Worm (Caenorhabditis elegans) whole organism, L2 larva: ENCODE data around the gene trpp-3.

Experiments
- ama-1 ChIP-seq: fragments of 150-350 bp; optimal IDR thresholded peaks from 2 replicates; lab custom pipeline; 2018; ENCODE audit warnings: inconsistent platforms
- lin-39 ChIP-seq: fragments of 150-350 bp; optimal IDR thresholded peaks from 2 replicates; lab custom pipeline; 2014; ENCODE audit warnings: missing biosample characterization, missing genetic modification reagents, missing genetic modification characterization
- skn-1 ChIP-seq: sonication (generic microtip); optimal IDR thresholded peaks from 2 replicates; lab custom pipeline; 2017; ENCODE audit warnings: missing biosample characterization, missing genetic modification characterization

- TF ChIP-seq lin-39 (tag; lab: Kevin White, UChicago) (no peak), skn-1 (tag; lab: Kevin White, UChicago) (no peak), ama-1 (lab: Kevin White, UChicago) (no peak)
Observed at ce11 chrIII:9511660-9512059, 13.7 kb upstream of the trpp-3 start.
